Worm (Caenorhabditis elegans) whole organism, midembryonic: ENCODE data around the gene ZK742.4.

Experiments
- T22C8.4 ChIP-seq: fragments of 200-800 bp; sonication (Bioruptor generic); IDR thresholded peaks from 2 replicates; pipeline ENCODE4 v1.3.6; 2022; ENCODE audit warnings: missing genetic modification characterization, missing compliant biosample characterization
- cog-1 ChIP-seq: sonication (generic microtip); optimal IDR thresholded peaks from 2 replicates; lab custom pipeline; 2016; ENCODE audit warnings: missing genetic modification characterization, missing compliant biosample characterization
- flt-1 ChIP-seq: fragments of 200-800 bp; sonication (Bioruptor generic); IDR thresholded peaks from 2 replicates; pipeline ENCODE4 v1.3.6; 2022; ENCODE audit warnings: missing genetic modification characterization, missing compliant biosample characterization
- klf-2 ChIP-seq: fragments of 200-800 bp; sonication (Bioruptor generic); conservative IDR thresholded peaks from 2 replicates; pipeline ENCODE4 v1.3.6; 2022; ENCODE audit warnings: missing genetic modification reagents, missing genetic modification characterization, missing compliant biosample characterization
- med-1 ChIP-seq: sonication (generic microtip); optimal IDR thresholded peaks from 2 replicates; lab custom pipeline; 2017; ENCODE audit warnings: missing genetic modification characterization, mild to moderate bottlenecking, missing compliant biosample characterization, antibody characterized with exemption, missing genetic modification reagents; ENCODE audit not compliant: insufficient read depth
- ref-1 ChIP-seq: fragments of 200-800 bp; sonication (Bioruptor generic); conservative IDR thresholded peaks from 2 replicates; pipeline ENCODE4 v1.3.6; 2022; ENCODE audit warnings: missing genetic modification reagents, missing genetic modification characterization, missing compliant biosample characterization
- tab-1 ChIP-seq: fragments of 200-800 bp; sonication (Bioruptor generic); IDR thresholded peaks from 2 replicates; pipeline ENCODE4 v1.3.6; 2022; ENCODE audit warnings: missing genetic modification characterization, missing compliant biosample characterization
- ztf-23 ChIP-seq: fragments of 200-800 bp; sonication (Bioruptor generic); IDR thresholded peaks from 2 replicates; pipeline ENCODE4 v1.3.6; 2022; ENCODE audit warnings: missing genetic modification reagents, missing genetic modification characterization, missing compliant biosample characterization
- ztf-29 ChIP-seq: fragments of 200-800 bp; sonication (Bioruptor generic); IDR thresholded peaks from 2 replicates; pipeline ENCODE4 v1.3.6; 2022; ENCODE audit warnings: missing genetic modification reagents, missing genetic modification characterization, missing compliant biosample characterization

ZK742.4 gene

ce11 chrV:7847170-7847569, 35.6 kb upstream of the ZK742.4 start, which contains the start of gene memo-1:
memo-1 (minus strand) TSS chrV:7847171.
- TF ChIP-seq klf-2 (no peak), ztf-23 (GFP tag; lab: Robert Waterston, UW) (no peak), tab-1 (GFP tag; lab: Robert Waterston, UW) (no peak), ref-1 (no peak), flt-1 (GFP tag; lab: Robert Waterston, UW) (no peak), cog-1 (no peak), T22C8.4 (GFP tag; lab: Robert Waterston, UW) (no peak), med-1 (no peak), ztf-29 (GFP tag; lab: Robert Waterston, UW) (no peak)

ce11 chrV:7842228-7842627, 30.6 kb upstream of the ZK742.4 start, which contains the start of gene grd-8:
grd-8 (plus strand) TSS chrV:7842528.
- TF ChIP-seq tab-1 (GFP tag; lab: Robert Waterston, UW) (no peak), ref-1 (no peak), klf-2 (no peak), ztf-23 (GFP tag; lab: Robert Waterston, UW) (no peak), T22C8.4 (GFP tag; lab: Robert Waterston, UW) (no peak), ztf-29 (GFP tag; lab: Robert Waterston, UW) (no peak)

ce11 chrV:7839485-7839884, 27.9 kb upstream of the ZK742.4 start, which contains the start of gene C37C3.12:
C37C3.12 (minus strand) TSS chrV:7839585.
- TF ChIP-seq klf-2 (no peak), flt-1 (GFP tag; lab: Robert Waterston, UW) (no peak), tab-1 (GFP tag; lab: Robert Waterston, UW) (no peak), ztf-29 (GFP tag; lab: Robert Waterston, UW) (no peak), med-1 (no peak), ref-1 (no peak), T22C8.4 (GFP tag; lab: Robert Waterston, UW) (no peak), ztf-23 (GFP tag; lab: Robert Waterston, UW) (no peak), cog-1 (no peak)

- TF ChIP-seq ref-1 (no peak), tab-1 (GFP tag; lab: Robert Waterston, UW) (no peak), flt-1 (GFP tag; lab: Robert Waterston, UW) (no peak), ztf-29 (GFP tag; lab: Robert Waterston, UW) (no peak), ztf-23 (GFP tag; lab: Robert Waterston, UW) (no peak), cog-1 (no peak), T22C8.4 (GFP tag; lab: Robert Waterston, UW) (no peak), klf-2 (no peak), med-1 (no peak)
These were observed 26.2 kb upstream of the ZK742.4 start, which contains the start of gene ttr-33 for ce11 chrV:7837809-7838208. ttr-33 (minus strand) TSS chrV:7837909.

- TF ChIP-seq klf-2 (no peak), ref-1 (no peak), ztf-29 (GFP tag; lab: Robert Waterston, UW) (no peak), flt-1 (GFP tag; lab: Robert Waterston, UW) (no peak), med-1 (no peak), cog-1 (no peak), ztf-23 (GFP tag; lab: Robert Waterston, UW) (no peak), T22C8.4 (GFP tag; lab: Robert Waterston, UW) (no peak), tab-1 (GFP tag; lab: Robert Waterston, UW) (no peak)
These were observed 25.3 kb upstream of the ZK742.4 start, which contains the start of gene txt-5 for ce11 chrV:7836911-7837310. txt-5 (minus strand) TSS chrV:7837134.

- TF ChIP-seq flt-1 (GFP tag; lab: Robert Waterston, UW) (no peak), T22C8.4 (GFP tag; lab: Robert Waterston, UW) (no peak), tab-1 (GFP tag; lab: Robert Waterston, UW) (no peak), ref-1 (no peak), ztf-23 (GFP tag; lab: Robert Waterston, UW) (no peak), cog-1 (no peak), ztf-29 (GFP tag; lab: Robert Waterston, UW) (no peak), med-1 (no peak), klf-2 (no peak)
These were observed 19.4 kb upstream of the ZK742.4 start for ce11 chrV:7830952-7831351.

ce11 chrV:7826917-7827316, 15.3 kb upstream of the ZK742.4 start, which contains the start of gene mig-6:
mig-6 (plus strand) TSS chrV:7827217.
- TF ChIP-seq med-1 = no peak
- TF ChIP-seq T22C8.4 (GFP tag; lab: Robert Waterston, UW) = no peak
- TF ChIP-seq klf-2 = no peak
- TF ChIP-seq ztf-29 (GFP tag; lab: Robert Waterston, UW) = no peak
- TF ChIP-seq cog-1 = no peak
- TF ChIP-seq ztf-23 (GFP tag; lab: Robert Waterston, UW) = no peak
- no peak for TF ChIP-seq ref-1
- TF ChIP-seq flt-1 (GFP tag; lab: Robert Waterston, UW) = no peak
- TF ChIP-seq tab-1 (GFP tag; lab: Robert Waterston, UW) = no peak

ce11 chrV:7826362-7826761, 14.8 kb upstream of the ZK742.4 start:
- TF ChIP-seq med-1 (no peak), klf-2 (no peak), ztf-23 (GFP tag; lab: Robert Waterston, UW) (no peak), T22C8.4 (GFP tag; lab: Robert Waterston, UW) (no peak), cog-1 (no peak)

ce11 chrV:7825836-7826235, 14.2 kb upstream of the ZK742.4 start:
- TF ChIP-seq klf-2 = no peak

ce11 chrV:7824138-7824537, 12.5 kb upstream of the ZK742.4 start:
- no peak for TF ChIP-seq ztf-29 (GFP tag; lab: Robert Waterston, UW)
- no peak for TF ChIP-seq klf-2
- no peak for TF ChIP-seq ref-1
- no peak for TF ChIP-seq cog-1
- TF ChIP-seq ztf-23 (GFP tag; lab: Robert Waterston, UW) = no peak
- TF ChIP-seq tab-1 (GFP tag; lab: Robert Waterston, UW) = no peak
- TF ChIP-seq T22C8.4 (GFP tag; lab: Robert Waterston, UW) = no peak
- no peak for TF ChIP-seq flt-1 (GFP tag; lab: Robert Waterston, UW)
- TF ChIP-seq med-1 = no peak

ce11 chrV:7822655-7823054, 11.1 kb upstream of the ZK742.4 start:
- TF ChIP-seq ztf-23 (GFP tag; lab: Robert Waterston, UW) = no peak
- TF ChIP-seq flt-1 (GFP tag; lab: Robert Waterston, UW) = no peak
- no peak for TF ChIP-seq klf-2
- no peak for TF ChIP-seq cog-1
- TF ChIP-seq tab-1 (GFP tag; lab: Robert Waterston, UW) = no peak
- TF ChIP-seq med-1 = no peak
- TF ChIP-seq T22C8.4 (GFP tag; lab: Robert Waterston, UW) = no peak
- TF ChIP-seq ztf-29 (GFP tag; lab: Robert Waterston, UW) = no peak
- no peak for TF ChIP-seq ref-1
